Fruit fly (Drosophila melanogaster): Measurements from ENCODE around the gene CG14262.

Gene CG14262

DNA sequence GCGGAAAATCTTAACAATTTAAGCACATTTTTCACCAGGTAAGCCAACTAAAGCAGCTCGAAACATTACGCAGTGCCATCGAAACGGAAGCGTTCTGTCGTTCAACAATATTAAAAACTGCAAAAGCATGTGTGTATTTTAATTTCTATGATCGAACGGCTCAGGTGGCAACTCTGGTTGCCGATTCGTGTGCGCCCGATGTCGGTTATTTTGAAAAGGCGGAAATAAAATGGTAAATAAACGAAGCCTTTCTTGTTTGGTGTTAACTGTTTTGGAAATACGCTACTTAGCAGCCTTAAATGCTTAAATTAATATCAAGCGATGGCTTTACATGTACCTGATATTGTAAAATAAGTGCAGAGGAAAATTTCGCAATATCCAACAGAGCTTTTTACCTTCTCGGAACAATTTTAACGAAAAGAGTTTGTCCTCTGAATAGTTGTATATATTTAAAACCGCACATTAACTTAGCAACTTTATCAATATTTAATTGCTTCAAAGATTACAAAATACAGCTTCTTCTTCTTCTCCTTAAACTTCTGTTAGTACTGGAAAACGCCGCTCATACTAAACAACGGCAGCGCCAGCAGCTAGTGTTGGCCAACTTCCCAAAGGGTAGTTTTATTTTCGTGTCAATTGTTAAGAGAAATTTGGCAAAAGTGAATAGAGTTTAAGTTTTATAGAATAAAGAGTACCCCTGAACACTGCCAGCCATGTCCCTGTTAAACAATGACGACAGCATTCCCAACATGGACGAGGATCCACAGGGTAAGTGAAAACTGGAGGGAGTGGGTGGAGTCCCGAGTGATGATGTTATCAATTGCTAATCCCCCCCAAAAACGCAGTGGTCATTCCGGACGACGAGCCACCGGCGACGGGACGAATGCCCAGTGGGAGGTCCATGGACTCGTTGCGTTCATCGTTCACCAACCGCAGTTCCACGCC lies 8.2 kb upstream of the CG14262 start, which contains the start of gene CG5934 (continued):
- TF ChIP-seq CG4730 (GFP tag; IDR thresholded peaks at IDR 0.05) = no peak
- TF ChIP-seq exex (tag; optimal IDR thresholded peaks at IDR 0.05) = peak; percentile 47
- TF ChIP-seq Ada2b (GFP tag; IDR thresholded peaks at IDR 0.05) = no peak
- TF ChIP-seq CG2202 (tag; optimal IDR thresholded peaks at IDR 0.05) = no peak
- TF ChIP-seq CG10366 (GFP tag; IDR thresholded peaks at IDR 0.05) = peak; percentile 23; the same call in 1 of the 2 replicates
- TF ChIP-seq Dbx (GFP tag; IDR thresholded peaks at IDR 0.05) = 0 out of 3 replicates have a peak, but pooled peaks have one; percentile 40
- TF ChIP-seq CG11085 (GFP tag; IDR thresholded peaks at IDR 0.05) = peak; percentile 14; the same call in 1 of the 2 replicates
- TF ChIP-seq gsb-n (tag; optimal IDR thresholded peaks at IDR 0.05) = no peak
- TF ChIP-seq zfh1 (GFP tag; IDR thresholded peaks at IDR 0.05) = peak; percentile 18; the same call in 1 of the 3 replicates
- TF ChIP-seq tin (GFP tag; optimal IDR thresholded peaks at IDR 0.05) = peak; percentile 10
- TF ChIP-seq CG11504 (tag; optimal IDR thresholded peaks at IDR 0.05) = no peak
- TF ChIP-seq CG4617 (GFP tag; optimal IDR thresholded peaks at IDR 0.05; ENCODE audit: borderline replicate concordance) = peak; percentile 66
- peak; percentile 16 for TF ChIP-seq CG17186 (GFP tag; optimal IDR thresholded peaks at IDR 0.05)
- peak; percentile 53 for TF ChIP-seq CTCF (GFP tag; optimal IDR thresholded peaks at IDR 0.05)
- TF ChIP-seq HLH54F (GFP tag; optimal IDR thresholded peaks at IDR 0.05) = peak; percentile 44
- TF ChIP-seq CG17802 (tag; optimal IDR thresholded peaks at IDR 0.05) = peak; percentile 3
- peak; percentile 24 for TF ChIP-seq zen (tag; optimal IDR thresholded peaks at IDR 0.05)
- no peak for TF ChIP-seq Asciz (GFP tag; optimal IDR thresholded peaks at IDR 0.05)
- TF ChIP-seq CG8290 (GFP tag; optimal IDR thresholded peaks at IDR 0.05) = peak; percentile 46
- TF ChIP-seq CG8290 (tag; optimal IDR thresholded peaks at IDR 0.05) = no peak
- TF ChIP-seq lbe (GFP tag; optimal IDR thresholded peaks at IDR 0.05) = no peak
- TF ChIP-seq Mad (GFP tag; optimal IDR thresholded peaks at IDR 0.05) = no peak
- TF ChIP-seq CG4707 (GFP tag; optimal IDR thresholded peaks at IDR 0.05) = no peak
- TF ChIP-seq Sox100B (GFP tag; optimal IDR thresholded peaks at IDR 0.05) = peak; percentile 34
- TF ChIP-seq ab (GFP tag; optimal IDR thresholded peaks at IDR 0.05) = no peak
- TF ChIP-seq ken (GFP tag; IDR thresholded peaks at IDR 0.05) = 0 out of 3 replicates have a peak, but pooled peaks have one; percentile 32
- 0 out of 2 replicates have a peak, but pooled peaks have one; percentile 46 for TF ChIP-seq CG11247 (GFP tag; IDR thresholded peaks at IDR 0.05)
- TF ChIP-seq Antp (GFP tag; optimal IDR thresholded peaks at IDR 0.05) = peak; percentile 61
- TF ChIP-seq CG9727 (GFP tag; optimal IDR thresholded peaks at IDR 0.05) = peak; percentile 26
- TF ChIP-seq Ravus (GFP tag; IDR thresholded peaks at IDR 0.05) = no peak
- peak; percentile 44 for TF ChIP-seq CG1603 (tag; optimal IDR thresholded peaks at IDR 0.05)
- no peak for TF ChIP-seq CG8359 (GFP tag; optimal IDR thresholded peaks at IDR 0.05; ENCODE audit: borderline replicate concordance)
- peak; percentile 67 for TF ChIP-seq Rfx (GFP tag; IDR thresholded peaks at IDR 0.05)
- peak; percentile 35 for TF ChIP-seq maf-S (GFP tag; optimal IDR thresholded peaks at IDR 0.05)
- peak; percentile 10 for TF ChIP-seq grau (tag; optimal IDR thresholded peaks at IDR 0.05)
- peak; percentile 40 for TF ChIP-seq Atf-2 (GFP tag; optimal IDR thresholded peaks at IDR 0.05)
- TF ChIP-seq lov (optimal IDR thresholded peaks at IDR 0.05) = no peak
- no peak for TF ChIP-seq lov (GFP tag; IDR thresholded peaks at IDR 0.05)
- peak; percentile 24 for TF ChIP-seq CG13287 (GFP tag; IDR thresholded peaks at IDR 0.05; ENCODE audit: partially characterized antibody)
- peak; percentile 49 for TF ChIP-seq trem (tag; optimal IDR thresholded peaks at IDR 0.05)
- peak in 1 of 2 experiments; percentile 63 for TF ChIP-seq Pdp1 (GFP tag; optimal IDR thresholded peaks at IDR 0.05)
- peak; percentile 38 for TF ChIP-seq BEAF-32 (GFP tag; optimal IDR thresholded peaks at IDR 0.05)
- no peak for TF ChIP-seq CG8944 (GFP tag; optimal IDR thresholded peaks at IDR 0.05)
- TF ChIP-seq jumu (GFP tag; optimal IDR thresholded peaks at IDR 0.05) = peak; percentile 38
- TF ChIP-seq lilli (GFP tag; optimal IDR thresholded peaks at IDR 0.05) = peak; percentile 44
- TF ChIP-seq CG3407 (GFP tag; optimal IDR thresholded peaks at IDR 0.05) = peak; percentile 7
- peak; percentile 56 for TF ChIP-seq CG2116 (GFP tag; optimal IDR thresholded peaks at IDR 0.05)
- TF ChIP-seq CG13624 (GFP tag; optimal IDR thresholded peaks at IDR 0.05) = peak; percentile 74
- no peak for TF ChIP-seq fru (optimal IDR thresholded peaks at IDR 0.05)
- no peak for TF ChIP-seq esg (GFP tag; conservative IDR thresholded peaks at IDR 0.05)
